Worm (Caenorhabditis elegans) whole organism, midembryonic: ENCODE measurements around the gene C04G6.2.
"Not testable (repeated sequence)": the region's sequence is repeated elsewhere in the genome, so short reads cannot be mapped to it uniquely, and the experiment has no call there.

Experiments used
- T22C8.4 ChIP-seq: fragments of 200-800 bp; sonication (Bioruptor generic); IDR thresholded peaks from 2 replicates; pipeline ENCODE4 v1.3.6; 2022; ENCODE audit warnings: missing genetic modification characterization, missing compliant biosample characterization
- cog-1 ChIP-seq: sonication (generic microtip); optimal IDR thresholded peaks from 2 replicates; lab custom pipeline; 2016; ENCODE audit warnings: missing genetic modification characterization, missing compliant biosample characterization
- flt-1 ChIP-seq: fragments of 200-800 bp; sonication (Bioruptor generic); IDR thresholded peaks from 2 replicates; pipeline ENCODE4 v1.3.6; 2022; ENCODE audit warnings: missing genetic modification characterization, missing compliant biosample characterization
- klf-2 ChIP-seq: fragments of 200-800 bp; sonication (Bioruptor generic); conservative IDR thresholded peaks from 2 replicates; pipeline ENCODE4 v1.3.6; 2022; ENCODE audit warnings: missing genetic modification reagents, missing genetic modification characterization, missing compliant biosample characterization
- med-1 ChIP-seq: sonication (generic microtip); optimal IDR thresholded peaks from 2 replicates; lab custom pipeline; 2017; ENCODE audit warnings: missing genetic modification characterization, mild to moderate bottlenecking, missing compliant biosample characterization, antibody characterized with exemption, missing genetic modification reagents; ENCODE audit not compliant: insufficient read depth
- ref-1 ChIP-seq: fragments of 200-800 bp; sonication (Bioruptor generic); conservative IDR thresholded peaks from 2 replicates; pipeline ENCODE4 v1.3.6; 2022; ENCODE audit warnings: missing genetic modification reagents, missing genetic modification characterization, missing compliant biosample characterization
- tab-1 ChIP-seq: fragments of 200-800 bp; sonication (Bioruptor generic); IDR thresholded peaks from 2 replicates; pipeline ENCODE4 v1.3.6; 2022; ENCODE audit warnings: missing genetic modification characterization, missing compliant biosample characterization
- ztf-23 ChIP-seq: fragments of 200-800 bp; sonication (Bioruptor generic); IDR thresholded peaks from 2 replicates; pipeline ENCODE4 v1.3.6; 2022; ENCODE audit warnings: missing genetic modification reagents, missing genetic modification characterization, missing compliant biosample characterization
- ztf-29 ChIP-seq: fragments of 200-800 bp; sonication (Bioruptor generic); IDR thresholded peaks from 2 replicates; pipeline ENCODE4 v1.3.6; 2022; ENCODE audit warnings: missing genetic modification reagents, missing genetic modification characterization, missing compliant biosample characterization

C04G6.2 gene

DNA sequence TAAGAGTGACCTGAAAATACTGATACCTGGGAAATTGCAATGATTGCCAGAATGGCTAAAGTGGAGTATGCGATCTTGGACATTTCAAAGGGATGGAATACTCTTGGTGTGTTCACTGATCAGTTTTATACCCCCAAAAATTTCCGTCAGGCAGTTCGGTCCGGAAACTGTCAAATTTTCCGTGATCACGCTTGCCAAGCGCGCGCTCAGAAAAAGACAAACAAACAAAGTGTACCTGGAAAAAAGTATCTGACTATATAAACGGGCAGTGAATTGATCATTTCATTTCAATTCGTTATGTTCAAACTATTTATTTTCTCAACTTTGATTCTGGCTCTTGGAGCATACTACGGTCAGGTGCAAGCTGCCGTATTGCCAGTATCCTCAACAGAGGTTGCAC, 8.7 kb downstream of the C04G6.2 start, which contains the start of the genes idpb-3 and idpb-1:
idpb-3 (minus strand) TSS at position 101 of the 400 bp plus-strand sequence.
idpb-1 (plus strand) TSS at position 284 of the 400 bp plus-strand sequence.
- TF ChIP-seq flt-1 (no peak), ztf-29 (GFP tag; lab: Robert Waterston, UW) (no peak), T22C8.4 (GFP tag; lab: Robert Waterston, UW) (no peak), tab-1 (GFP tag; lab: Robert Waterston, UW) (no peak), ztf-23 (GFP tag; lab: Robert Waterston, UW) (no peak), klf-2 (GFP tag; lab: Robert Waterston, UW) (no peak), cog-1 (tag; lab: Kevin White, UChicago) (no peak), ref-1 (GFP tag; lab: Robert Waterston, UW) (no peak), med-1 (no peak)

DNA sequence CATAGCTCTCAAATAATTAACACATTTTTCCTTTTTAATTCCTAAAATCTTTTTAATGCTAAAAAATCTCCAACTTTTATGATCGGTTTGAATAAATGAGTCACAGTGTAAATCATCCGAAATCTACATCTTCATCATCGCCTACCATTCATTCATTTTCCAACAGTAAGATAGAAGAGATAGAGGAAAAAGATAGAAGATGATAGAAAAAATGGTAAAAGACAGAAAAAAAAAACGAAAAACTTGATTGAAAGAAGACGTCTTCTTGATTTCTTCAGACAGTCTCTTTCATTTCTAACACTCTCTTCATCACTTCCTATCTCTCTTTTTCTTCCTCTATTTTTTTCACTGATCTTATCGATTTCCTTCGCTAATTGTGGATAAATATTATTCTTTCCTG, 10.2 kb downstream of the C04G6.2 start:
- TF ChIP-seq T22C8.4 (GFP tag; lab: Robert Waterston, UW): no peak
- no peak for TF ChIP-seq ztf-23 (GFP tag; lab: Robert Waterston, UW)

DNA sequence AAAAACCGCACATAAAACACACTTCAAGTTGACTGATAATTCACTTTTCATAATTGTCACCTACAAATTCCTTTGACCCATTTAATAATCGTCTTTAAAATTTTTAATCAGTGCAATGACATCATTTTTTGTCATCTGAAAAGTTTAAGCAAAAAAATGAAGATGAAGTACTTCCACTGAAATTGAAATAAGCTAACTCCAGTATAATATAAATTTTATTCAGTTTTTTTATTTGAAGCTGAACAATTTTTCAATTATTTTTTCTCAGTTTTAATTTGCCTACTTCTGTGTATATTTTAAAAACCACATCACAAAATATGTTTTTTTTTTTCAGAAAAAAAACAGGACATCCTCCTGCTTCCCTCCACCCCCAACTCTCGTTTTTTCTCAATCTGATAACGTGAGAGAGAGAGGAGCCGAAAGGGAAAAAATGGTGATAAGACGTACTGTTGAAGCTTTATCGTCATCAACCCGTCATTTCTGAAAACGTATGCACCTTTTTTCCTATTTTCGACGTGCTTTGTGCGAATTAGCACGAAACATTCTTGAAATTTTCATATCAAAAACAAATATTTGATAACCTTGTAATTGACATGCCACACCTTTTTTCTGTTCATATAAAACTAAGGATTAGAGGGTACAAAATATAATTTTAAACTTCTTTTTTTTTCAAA, 10.9 kb downstream of the C04G6.2 start, which contains the start of the genes C04G6.11 and mpk-2:
C04G6.11 (minus strand) TSS at position 51 of the 674 bp plus-strand sequence.
mpk-2 (plus strand) TSS at position 335 of the 674 bp plus-strand sequence.
- TF ChIP-seq ref-1 (GFP tag; lab: Robert Waterston, UW): no peak
- TF ChIP-seq med-1: no peak
- TF ChIP-seq cog-1 (tag; lab: Kevin White, UChicago): no peak
- no peak for TF ChIP-seq T22C8.4 (GFP tag; lab: Robert Waterston, UW)
- TF ChIP-seq klf-2 (GFP tag; lab: Robert Waterston, UW): no peak
- TF ChIP-seq flt-1: no peak
- TF ChIP-seq ztf-23 (GFP tag; lab: Robert Waterston, UW): no peak
- TF ChIP-seq ztf-29 (GFP tag; lab: Robert Waterston, UW): no peak
- no peak for TF ChIP-seq tab-1 (GFP tag; lab: Robert Waterston, UW)

DNA sequence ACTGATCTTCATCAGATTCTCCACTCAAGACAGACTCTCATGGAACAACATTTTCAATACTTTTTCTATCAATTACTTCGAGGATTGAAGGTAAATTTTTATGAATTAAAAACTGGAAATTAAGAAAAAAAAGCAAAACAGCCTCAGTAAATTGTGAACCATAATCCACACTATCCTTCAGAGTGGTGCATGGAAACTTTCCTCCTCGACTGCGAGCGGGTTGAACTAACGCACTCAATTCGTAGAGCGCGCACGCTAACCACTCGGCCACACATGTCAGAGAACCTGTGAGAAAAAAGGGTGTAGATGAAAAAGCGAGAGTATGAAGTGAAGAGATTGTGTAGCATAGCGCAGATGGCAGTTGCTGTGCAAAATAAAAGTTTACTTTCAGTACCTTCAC, 12.0 kb downstream of the C04G6.2 start:
- TF ChIP-seq klf-2 (GFP tag; lab: Robert Waterston, UW): peak; percentile 95
- peak; percentile 97 for TF ChIP-seq ref-1 (GFP tag; lab: Robert Waterston, UW)
- TF ChIP-seq ztf-23 (GFP tag; lab: Robert Waterston, UW): peak; percentile 96
- peak; percentile 99 for TF ChIP-seq flt-1
- peak; percentile 94 for TF ChIP-seq T22C8.4 (GFP tag; lab: Robert Waterston, UW)
- TF ChIP-seq med-1: peak; percentile 90
- TF ChIP-seq tab-1 (GFP tag; lab: Robert Waterston, UW): peak; percentile 98
- TF ChIP-seq cog-1 (tag; lab: Kevin White, UChicago): peak; percentile 91
- TF ChIP-seq ztf-29 (GFP tag; lab: Robert Waterston, UW): peak; percentile 98

DNA sequence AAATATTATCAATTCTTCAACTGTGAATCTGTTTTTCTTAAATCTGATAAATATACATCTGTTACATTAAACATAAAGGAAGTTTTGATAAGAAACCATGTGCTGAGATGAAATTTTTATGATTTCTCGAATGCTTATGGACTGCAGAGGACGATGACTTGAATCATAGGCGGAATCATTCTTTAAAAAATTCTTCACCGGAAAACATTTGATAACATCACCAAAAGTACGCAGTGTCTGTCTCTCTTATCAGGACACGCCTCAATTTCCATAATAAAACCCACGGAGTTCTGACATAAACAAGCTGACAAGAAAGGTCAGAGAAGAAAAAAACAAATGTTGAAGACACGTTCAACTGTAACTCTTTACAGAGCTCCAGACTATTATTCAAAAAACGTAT, 16.7 kb downstream of the C04G6.2 start, which contains the start of gene F09C12.2:
F09C12.2 (plus strand) TSS at position 320 of the 400 bp plus-strand sequence.
- TF ChIP-seq med-1: no peak
- TF ChIP-seq ref-1 (GFP tag; lab: Robert Waterston, UW): no peak
- TF ChIP-seq flt-1: no peak
- TF ChIP-seq ztf-23 (GFP tag; lab: Robert Waterston, UW): no peak
- TF ChIP-seq T22C8.4 (GFP tag; lab: Robert Waterston, UW): no peak
- no peak for TF ChIP-seq tab-1 (GFP tag; lab: Robert Waterston, UW)
- TF ChIP-seq cog-1 (tag; lab: Kevin White, UChicago): no peak
- TF ChIP-seq klf-2 (GFP tag; lab: Robert Waterston, UW): no peak
- no peak for TF ChIP-seq ztf-29 (GFP tag; lab: Robert Waterston, UW)

DNA sequence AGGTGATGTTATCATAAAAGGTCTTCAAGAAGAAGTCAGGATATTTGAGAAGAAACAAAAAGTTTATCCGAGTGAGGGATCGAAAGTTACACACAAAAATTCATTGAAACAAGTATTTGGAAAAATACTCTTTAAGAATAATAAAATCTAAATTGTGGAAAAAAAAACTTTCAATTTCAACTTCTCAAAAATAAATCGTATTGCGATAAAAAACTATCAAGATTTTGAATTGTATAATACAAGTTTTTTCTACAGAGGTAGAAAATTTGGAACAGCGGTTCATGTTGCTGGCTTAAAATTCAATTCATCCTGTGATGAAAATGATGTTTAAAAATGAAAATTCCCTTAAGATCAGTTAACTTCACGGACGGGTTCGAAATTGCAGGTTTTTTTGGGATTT, 19.1 kb downstream of the C04G6.2 start, which contains the start of gene F09C12.8:
F09C12.8 (plus strand) TSS at position 301 of the 400 bp plus-strand sequence.
- no peak for TF ChIP-seq tab-1 (GFP tag; lab: Robert Waterston, UW)

DNA sequence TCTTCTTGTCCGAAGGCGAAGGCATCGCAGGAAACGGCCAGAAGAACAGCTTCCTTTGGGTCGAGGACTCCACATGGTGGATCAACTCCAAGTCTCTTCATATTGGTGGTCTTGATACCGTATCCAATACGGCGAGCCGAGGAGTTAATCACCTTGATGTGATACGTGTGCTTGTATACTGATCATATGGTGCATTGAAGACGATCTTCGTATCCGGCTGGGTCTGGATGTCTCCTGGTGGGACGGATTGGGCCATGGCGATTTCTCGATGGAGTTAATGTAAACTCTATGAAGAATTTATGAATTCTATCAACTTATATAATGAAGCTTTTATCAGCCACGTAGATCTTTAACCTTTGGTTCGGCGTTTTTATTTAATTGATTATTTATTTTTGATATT, 22.2 kb downstream of the C04G6.2 start, which contains the start of gene msp-74:
msp-74 (minus strand) TSS at position 101 of the 400 bp plus-strand sequence.
- not testable (repeated sequence) for TF ChIP-seq klf-2, ztf-23, T22C8.4 (GFP tag; lab: Robert Waterston, UW)

DNA sequence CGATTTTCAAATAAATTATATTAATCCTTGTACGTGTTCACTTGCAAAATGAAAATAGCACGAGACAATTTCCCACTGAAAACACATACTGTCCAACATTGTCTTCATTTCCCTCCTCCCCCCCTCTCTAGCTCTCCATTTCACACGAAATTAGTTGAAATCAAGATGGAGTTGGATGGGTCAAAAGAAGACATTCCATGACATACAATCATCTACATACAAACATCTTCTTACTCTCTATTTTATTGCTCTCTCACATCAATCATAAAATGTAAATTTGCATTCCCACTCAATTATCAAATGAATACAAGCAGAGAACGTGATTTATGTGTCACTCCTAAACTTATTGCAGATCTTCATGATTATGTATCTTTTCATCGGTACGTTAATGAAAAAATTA, 22.7 kb downstream of the C04G6.2 start, which contains the start of gene srsy-1:
srsy-1 (plus strand) TSS at position 301 of the 400 bp plus-strand sequence.
- TF ChIP-seq cog-1 (tag; lab: Kevin White, UChicago) (no peak), ztf-23 (GFP tag; lab: Robert Waterston, UW) (no peak), med-1 (no peak), tab-1 (GFP tag; lab: Robert Waterston, UW) (no peak), klf-2 (GFP tag; lab: Robert Waterston, UW) (no peak)

DNA sequence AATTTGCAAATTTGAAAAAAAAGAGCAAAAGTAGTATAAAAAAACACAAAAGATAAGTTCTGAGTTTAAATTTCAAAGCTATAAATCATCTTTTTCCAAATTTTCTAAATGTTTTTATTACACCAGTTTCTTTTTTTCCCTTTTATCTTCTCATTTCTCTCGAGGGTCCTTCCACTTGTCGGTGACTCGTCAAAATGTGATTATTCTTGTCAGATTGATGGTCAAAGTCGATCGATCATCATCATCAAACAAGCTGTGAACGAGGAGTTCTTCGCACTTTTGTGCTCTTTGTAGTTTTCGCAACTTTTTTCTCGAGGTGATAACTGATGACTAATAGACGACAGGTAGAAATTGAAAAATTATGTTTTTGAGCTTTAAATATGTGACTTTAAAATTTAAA, 27.6 kb downstream of the C04G6.2 start:
- no peak for TF ChIP-seq ref-1 (GFP tag; lab: Robert Waterston, UW)
- TF ChIP-seq cog-1 (tag; lab: Kevin White, UChicago): no peak
- TF ChIP-seq ztf-29 (GFP tag; lab: Robert Waterston, UW): no peak
- TF ChIP-seq flt-1: no peak
- TF ChIP-seq tab-1 (GFP tag; lab: Robert Waterston, UW): no peak
- no peak for TF ChIP-seq klf-2 (GFP tag; lab: Robert Waterston, UW)
- TF ChIP-seq med-1: no peak
- TF ChIP-seq ztf-23 (GFP tag; lab: Robert Waterston, UW): no peak
- no peak for TF ChIP-seq T22C8.4 (GFP tag; lab: Robert Waterston, UW)

DNA sequence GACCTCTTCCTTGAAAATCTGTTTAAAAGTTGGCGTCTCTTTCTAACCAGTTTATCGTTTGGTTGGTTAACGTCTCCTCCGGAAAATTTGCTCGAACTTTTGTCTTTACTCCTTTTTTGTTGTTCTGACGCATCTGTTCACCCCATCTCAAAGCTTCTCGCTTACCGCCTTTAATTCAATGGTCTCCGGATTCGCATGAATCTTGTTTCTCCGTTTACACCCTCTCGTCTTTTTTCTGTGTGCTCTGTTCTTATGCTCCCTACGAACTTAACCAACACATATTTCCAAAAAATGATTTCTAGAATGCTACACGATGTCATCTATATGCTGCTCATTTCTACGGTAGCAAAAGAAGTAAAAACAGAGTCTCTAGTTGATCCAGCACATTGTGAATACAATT, 37.0 kb downstream of the C04G6.2 start, which contains the start of gene lgc-56:
lgc-56 (plus strand) TSS at position 301 of the 400 bp plus-strand sequence.
- TF ChIP-seq T22C8.4 (GFP tag; lab: Robert Waterston, UW): no peak
- TF ChIP-seq klf-2 (GFP tag; lab: Robert Waterston, UW): no peak
- TF ChIP-seq cog-1 (tag; lab: Kevin White, UChicago): no peak
- no peak for TF ChIP-seq ztf-23 (GFP tag; lab: Robert Waterston, UW)
- TF ChIP-seq flt-1: no peak
- TF ChIP-seq tab-1 (GFP tag; lab: Robert Waterston, UW): no peak
- TF ChIP-seq ref-1 (GFP tag; lab: Robert Waterston, UW): no peak
- no peak for TF ChIP-seq ztf-29 (GFP tag; lab: Robert Waterston, UW)
- no peak for TF ChIP-seq med-1
